Worm (Caenorhabditis elegans) whole organism, midembryonic: ENCODE measurements around the gene ZK1290.11.

ENCODE experiments used
- T22C8.4 ChIP-seq: fragments of 200-800 bp; sonication (Bioruptor generic); IDR thresholded peaks from 2 replicates; pipeline ENCODE4 v1.3.6; 2022; ENCODE audit warnings: missing genetic modification characterization, missing compliant biosample characterization
- cog-1 ChIP-seq: sonication (generic microtip); optimal IDR thresholded peaks from 2 replicates; lab custom pipeline; 2016; ENCODE audit warnings: missing genetic modification characterization, missing compliant biosample characterization
- flt-1 ChIP-seq: fragments of 200-800 bp; sonication (Bioruptor generic); IDR thresholded peaks from 2 replicates; pipeline ENCODE4 v1.3.6; 2022; ENCODE audit warnings: missing genetic modification characterization, missing compliant biosample characterization
- klf-2 ChIP-seq: fragments of 200-800 bp; sonication (Bioruptor generic); conservative IDR thresholded peaks from 2 replicates; pipeline ENCODE4 v1.3.6; 2022; ENCODE audit warnings: missing genetic modification reagents, missing genetic modification characterization, missing compliant biosample characterization
- med-1 ChIP-seq: sonication (generic microtip); optimal IDR thresholded peaks from 2 replicates; lab custom pipeline; 2017; ENCODE audit warnings: missing genetic modification characterization, mild to moderate bottlenecking, missing compliant biosample characterization, antibody characterized with exemption, missing genetic modification reagents; ENCODE audit not compliant: insufficient read depth
- ref-1 ChIP-seq: fragments of 200-800 bp; sonication (Bioruptor generic); conservative IDR thresholded peaks from 2 replicates; pipeline ENCODE4 v1.3.6; 2022; ENCODE audit warnings: missing genetic modification reagents, missing genetic modification characterization, missing compliant biosample characterization
- tab-1 ChIP-seq: fragments of 200-800 bp; sonication (Bioruptor generic); IDR thresholded peaks from 2 replicates; pipeline ENCODE4 v1.3.6; 2022; ENCODE audit warnings: missing genetic modification characterization, missing compliant biosample characterization
- ztf-23 ChIP-seq: fragments of 200-800 bp; sonication (Bioruptor generic); IDR thresholded peaks from 2 replicates; pipeline ENCODE4 v1.3.6; 2022; ENCODE audit warnings: missing genetic modification reagents, missing genetic modification characterization, missing compliant biosample characterization
- ztf-29 ChIP-seq: fragments of 200-800 bp; sonication (Bioruptor generic); IDR thresholded peaks from 2 replicates; pipeline ENCODE4 v1.3.6; 2022; ENCODE audit warnings: missing genetic modification reagents, missing genetic modification characterization, missing compliant biosample characterization

ZK1290.11 gene

ce11 chrII:7521420-7521819 lies 40.0 kb downstream of the ZK1290.11 start:
- TF ChIP-seq cog-1 (tag; lab: Kevin White, UChicago) (no peak), ref-1 (GFP tag; lab: Robert Waterston, UW) (no peak), med-1 (no peak), flt-1 (GFP tag; lab: Robert Waterston, UW) (no peak), ztf-23 (no peak), klf-2 (GFP tag; lab: Robert Waterston, UW) (no peak), tab-1 (GFP tag; lab: Robert Waterston, UW) (no peak), T22C8.4 (no peak), ztf-29 (GFP tag; lab: Robert Waterston, UW) (no peak)

ce11 chrII:7519221-7519620 lies 42.2 kb downstream of the ZK1290.11 start, which contains the start of gene glb-9:
Gene glb-9 (minus strand): TSS chrII:7519321.
- no peak for TF ChIP-seq ztf-29 (GFP tag; lab: Robert Waterston, UW)
- no peak for TF ChIP-seq flt-1 (GFP tag; lab: Robert Waterston, UW)
- TF ChIP-seq tab-1 (GFP tag; lab: Robert Waterston, UW) = no peak
- no peak for TF ChIP-seq ref-1 (GFP tag; lab: Robert Waterston, UW)
- no peak for TF ChIP-seq ztf-23
- no peak for TF ChIP-seq med-1
- no peak for TF ChIP-seq T22C8.4
- no peak for TF ChIP-seq cog-1 (tag; lab: Kevin White, UChicago)
- TF ChIP-seq klf-2 (GFP tag; lab: Robert Waterston, UW) = no peak
